Worm (Caenorhabditis elegans) whole organism, L2 larva: ENCODE results near the gene ZK896.4.

Experiments used
- C34F6.9 ChIP-seq: fragments of 150-350 bp; optimal IDR thresholded peaks from 2 replicates; lab custom pipeline; 2014; ENCODE audit warnings: missing biosample characterization, missing genetic modification characterization
- F13H6.1 ChIP-seq: sonication (generic microtip); optimal IDR thresholded peaks from 2 replicates; lab custom pipeline; 2016; ENCODE audit warnings: missing genetic modification characterization, missing compliant biosample characterization
- R02D3.7 ChIP-seq: fragments of 150-350 bp; optimal IDR thresholded peaks from 2 replicates; lab custom pipeline; 2014; ENCODE audit warnings: missing biosample characterization, missing genetic modification characterization
- Y55F3AM.14 ChIP-seq: fragments of 200-800 bp; sonication (Bioruptor generic); optimal IDR thresholded peaks from 2 replicates; lab custom pipeline; 2018; ENCODE audit warnings: mild to moderate bottlenecking, missing genetic modification characterization, missing compliant biosample characterization
- ZK546.5 ChIP-seq: sonication (generic microtip); optimal IDR thresholded peaks from 2 replicates; lab custom pipeline; 2017; ENCODE audit warnings: missing biosample characterization, missing genetic modification characterization
- alr-1 ChIP-seq: fragments of 150-350 bp; optimal IDR thresholded peaks from 2 replicates; lab custom pipeline; 2014; ENCODE audit warnings: missing biosample characterization, missing genetic modification characterization
- aly-2 ChIP-seq: fragments of 150-350 bp; optimal IDR thresholded peaks from 2 replicates; lab custom pipeline; 2014; ENCODE audit warnings: missing biosample characterization, missing genetic modification characterization
- ama-1 ChIP-seq: fragments of 150-350 bp; optimal IDR thresholded peaks from 2 replicates; lab custom pipeline; 2018; ENCODE audit warnings: inconsistent platforms
- blmp-1 ChIP-seq: sonication (generic microtip); optimal IDR thresholded peaks from 2 replicates; lab custom pipeline; 2017; ENCODE audit warnings: missing genetic modification characterization, mild to moderate bottlenecking, missing compliant biosample characterization, antibody characterized with exemption, moderate library complexity; ENCODE audit not compliant: insufficient read depth
- ceh-16 ChIP-seq: fragments of 150-350 bp; optimal IDR thresholded peaks from 2 replicates; lab custom pipeline; 2014; ENCODE audit warnings: missing biosample characterization, missing genetic modification characterization
- ceh-82 ChIP-seq: fragments of 150-350 bp; optimal IDR thresholded peaks from 2 replicates; lab custom pipeline; 2014; ENCODE audit warnings: missing biosample characterization, missing genetic modification characterization
- crh-2 ChIP-seq: sonication (generic microtip); optimal IDR thresholded peaks from 2 replicates; lab custom pipeline; 2017; ENCODE audit warnings: missing biosample characterization, missing genetic modification characterization
- dmd-4 ChIP-seq: sonication (generic microtip); optimal IDR thresholded peaks from 2 replicates; lab custom pipeline; 2017; ENCODE audit warnings: missing biosample characterization, missing genetic modification characterization
- egl-27 ChIP-seq: sonication (generic microtip); optimal IDR thresholded peaks from 3 replicates; lab custom pipeline; 2017; ENCODE audit warnings: missing biosample characterization, missing genetic modification reagents, missing genetic modification characterization
- elt-1 ChIP-seq: fragments of 150-350 bp; optimal IDR thresholded peaks from 2 replicates; lab custom pipeline; 2014; ENCODE audit warnings: missing biosample characterization, missing genetic modification characterization
- fos-1 ChIP-seq: fragments of 150-350 bp; optimal IDR thresholded peaks from 2 replicates; lab custom pipeline; 2014; ENCODE audit warnings: missing biosample characterization, missing genetic modification characterization
- gmeb-1 ChIP-seq: fragments of 150-350 bp; optimal IDR thresholded peaks from 2 replicates; lab custom pipeline; 2014; ENCODE audit warnings: missing biosample characterization, missing genetic modification characterization
- lin-11 ChIP-seq: fragments of 150-350 bp; sonication (generic microtip); optimal IDR thresholded peaks from 2 replicates; lab custom pipeline; 2014; ENCODE audit warnings: missing biosample characterization, missing genetic modification characterization, inconsistent platforms, mixed read lengths
- lin-13 ChIP-seq: fragments of 150-350 bp; optimal IDR thresholded peaks from 2 replicates; lab custom pipeline; 2014; ENCODE audit warnings: missing biosample characterization, missing genetic modification reagents, missing genetic modification characterization
- lsy-2 ChIP-seq, 2 experiments: fragments of 150-350 bp in 1 of 2; sonication (generic microtip) in 1 of 2; optimal IDR thresholded peaks; 2 replicates each; lab custom pipeline; 2014 to 2017; ENCODE audit warnings: missing biosample characterization in 2 of 2, missing genetic modification characterization in 2 of 2
- mab-5 ChIP-seq: fragments of 150-350 bp; optimal IDR thresholded peaks from 2 replicates; lab custom pipeline; 2014; ENCODE audit warnings: missing biosample characterization, missing genetic modification characterization
- mbf-1 ChIP-seq: sonication (generic microtip); optimal IDR thresholded peaks from 2 replicates; lab custom pipeline; 2017; ENCODE audit warnings: missing biosample characterization, missing genetic modification characterization
- mdl-1 ChIP-seq, 2 experiments: fragments of 150-350 bp in 1 of 2; sonication (generic microtip) in 1 of 2; optimal IDR thresholded peaks; 2 replicates each; lab custom pipeline; 2017; ENCODE audit warnings: missing biosample characterization in 2 of 2, missing genetic modification characterization in 2 of 2
- nhr-10 ChIP-seq: sonication (generic microtip); optimal IDR thresholded peaks from 2 replicates; lab custom pipeline; 2017; ENCODE audit warnings: missing biosample characterization, missing genetic modification characterization
- nhr-11 ChIP-seq: fragments of 150-350 bp; optimal IDR thresholded peaks from 2 replicates; lab custom pipeline; 2014; ENCODE audit warnings: missing biosample characterization, missing genetic modification characterization
- nhr-12 ChIP-seq: fragments of 150-350 bp; optimal IDR thresholded peaks from 2 replicates; lab custom pipeline; 2014; ENCODE audit warnings: missing biosample characterization, missing genetic modification characterization
- nhr-129 ChIP-seq: fragments of 150-350 bp; optimal IDR thresholded peaks from 2 replicates; lab custom pipeline; 2014; ENCODE audit warnings: missing biosample characterization, missing genetic modification characterization
- nhr-21 ChIP-seq: fragments of 150-350 bp; optimal IDR thresholded peaks from 2 replicates; lab custom pipeline; 2014; ENCODE audit warnings: missing biosample characterization, missing genetic modification characterization
- nhr-23 ChIP-seq: fragments of 150-350 bp; optimal IDR thresholded peaks from 2 replicates; lab custom pipeline; 2014; ENCODE audit warnings: missing biosample characterization, missing genetic modification reagents, missing genetic modification characterization
- nhr-237 ChIP-seq: fragments of 150-350 bp; optimal IDR thresholded peaks from 2 replicates; lab custom pipeline; 2014; ENCODE audit warnings: missing biosample characterization, missing genetic modification characterization
- nhr-25 ChIP-seq: fragments of 150-350 bp; sonication (generic microtip); optimal IDR thresholded peaks from 3 replicates; lab custom pipeline; 2014; ENCODE audit warnings: missing biosample characterization, missing genetic modification characterization
- nhr-6 ChIP-seq: fragments of 150-350 bp; optimal IDR thresholded peaks from 2 replicates; lab custom pipeline; 2014; ENCODE audit warnings: missing biosample characterization, missing genetic modification characterization
- nhr-77 ChIP-seq: fragments of 150-350 bp; optimal IDR thresholded peaks from 2 replicates; lab custom pipeline; 2014; ENCODE audit warnings: missing biosample characterization, missing genetic modification characterization
- peb-1 ChIP-seq: fragments of 150-350 bp; optimal IDR thresholded peaks from 2 replicates; lab custom pipeline; 2014; ENCODE audit warnings: missing biosample characterization, missing genetic modification characterization
- sem-4 ChIP-seq: fragments of 150-350 bp; optimal IDR thresholded peaks from 2 replicates; lab custom pipeline; 2014; ENCODE audit warnings: missing biosample characterization, missing genetic modification reagents, missing genetic modification characterization
- skn-1 ChIP-seq: sonication (generic microtip); optimal IDR thresholded peaks from 2 replicates; lab custom pipeline; 2017; ENCODE audit warnings: missing biosample characterization, missing genetic modification characterization
- sma-3 ChIP-seq: sonication (generic microtip); optimal IDR thresholded peaks from 2 replicates; lab custom pipeline; 2016; ENCODE audit warnings: missing genetic modification reagents, missing genetic modification characterization, missing compliant biosample characterization
- sma-9 ChIP-seq, 2 experiments: fragments of 150-350 bp in 1 of 2; sonication (generic microtip) in 1 of 2; optimal IDR thresholded peaks; 2 replicates each; lab custom pipeline; 2014 to 2016; ENCODE audit warnings: missing genetic modification characterization in 2 of 2, mild to moderate bottlenecking in 1 of 2, missing biosample characterization in 1 of 2, missing compliant biosample characterization in 1 of 2, missing genetic modification reagents in 1 of 2, moderate library complexity in 1 of 2
- snpc-4 ChIP-seq: fragments of 150-350 bp; optimal IDR thresholded peaks from 2 replicates; lab custom pipeline; 2014; ENCODE audit warnings: missing biosample characterization, missing genetic modification characterization
- unc-39 ChIP-seq: fragments of 150-350 bp; optimal IDR thresholded peaks from 2 replicates; lab custom pipeline; 2014; ENCODE audit warnings: missing biosample characterization, missing genetic modification characterization
- unc-55 ChIP-seq: fragments of 150-350 bp; sonication (generic microtip); optimal IDR thresholded peaks from 3 replicates; lab custom pipeline; 2014; ENCODE audit warnings: missing biosample characterization, missing genetic modification reagents, missing genetic modification characterization
- unc-62 ChIP-seq: fragments of 150-350 bp; optimal IDR thresholded peaks from 2 replicates; lab custom pipeline; 2014; ENCODE audit warnings: missing biosample characterization, missing genetic modification reagents, missing genetic modification characterization
- zag-1 ChIP-seq: fragments of 150-350 bp; optimal IDR thresholded peaks from 2 replicates; lab custom pipeline; 2014; ENCODE audit warnings: missing biosample characterization, missing genetic modification characterization
- ztf-1 ChIP-seq: fragments of 200-800 bp; sonication (Bioruptor generic); conservative IDR thresholded peaks from 2 replicates; pipeline ENCODE4 v1.3.6; 2022; ENCODE audit warnings: missing genetic modification characterization, missing compliant biosample characterization
- ztf-11 ChIP-seq: sonication (generic microtip); optimal IDR thresholded peaks from 2 replicates; lab custom pipeline; 2017; ENCODE audit warnings: missing biosample characterization, missing genetic modification characterization
- ztf-4 ChIP-seq: fragments of 150-350 bp; optimal IDR thresholded peaks from 2 replicates; lab custom pipeline; 2014; ENCODE audit warnings: missing biosample characterization, missing genetic modification characterization

ZK896.4 gene

DNA sequence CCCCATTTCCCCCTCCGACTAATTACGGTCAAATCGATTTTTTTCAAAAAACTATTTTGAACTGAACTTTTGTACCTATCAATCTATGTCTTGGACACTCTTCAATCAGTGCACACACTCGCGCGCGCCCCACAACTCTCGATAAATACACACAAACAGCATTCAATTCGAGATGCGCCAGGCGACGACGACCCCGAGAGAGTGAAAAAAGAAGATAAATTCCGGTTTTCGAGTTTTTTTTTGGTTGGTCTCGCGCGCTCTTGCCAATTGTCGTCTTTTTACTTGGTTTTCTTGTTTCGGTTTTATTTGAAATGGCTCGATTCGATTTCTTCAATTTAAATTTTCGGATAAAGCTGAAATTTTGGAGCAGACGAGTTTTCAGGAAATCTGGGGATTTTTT lies 42.7 kb downstream of the ZK896.4 start:
- TF ChIP-seq nhr-23 (tag; lab: Kevin White, UChicago) (no peak), alr-1 (tag; lab: Kevin White, UChicago) (no peak), nhr-21 (tag; lab: Kevin White, UChicago) (no peak), sem-4 (peak; percentile 39), nhr-10 (tag; lab: Kevin White, UChicago) (no peak), ama-1 (lab: Kevin White, UChicago) (no peak), mbf-1 (no peak), unc-55 (GFP tag; lab: Kevin White, UChicago) (no peak), crh-2 (tag; lab: Kevin White, UChicago) (no peak), unc-39 (tag; lab: Kevin White, UChicago) (no peak), lsy-2 (tag; optimal IDR thresholded peaks at IDR 0.05; lab: Kevin White, UChicago) (no peak), nhr-6 (no peak), mdl-1 (tag; optimal IDR thresholded peaks at IDR 0.05; lab: Kevin White, UChicago) (no peak), ztf-4 (tag; lab: Kevin White, UChicago) (no peak), nhr-77 (tag; lab: Kevin White, UChicago) (no peak), mab-5 (tag; lab: Kevin White, UChicago) (no peak), nhr-25 (tag; lab: Kevin White, UChicago) (peak; percentile 17), aly-2 (tag; lab: Kevin White, UChicago) (no peak), nhr-129 (tag; lab: Kevin White, UChicago) (peak; percentile 41), fos-1 (tag; lab: Kevin White, UChicago) (peak; percentile 38), lin-11 (no peak), gmeb-1 (tag; lab: Kevin White, UChicago) (no peak), ceh-16 (no peak), snpc-4 (tag; lab: Kevin White, UChicago) (no peak), R02D3.7 (no peak), Y55F3AM.14 (GFP tag; lab: Kevin White, UChicago) (no peak), C34F6.9 (tag; lab: Kevin White, UChicago) (no peak), skn-1 (tag; lab: Kevin White, UChicago) (no peak), zag-1 (tag; lab: Kevin White, UChicago) (no peak), elt-1 (tag; lab: Kevin White, UChicago) (no peak), peb-1 (tag; lab: Kevin White, UChicago) (no peak), egl-27 (tag; lab: Kevin White, UChicago) (no peak), ZK546.5 (tag; lab: Kevin White, UChicago) (no peak), ztf-1 (GFP tag; lab: Robert Waterston, UW) (no peak), unc-62 (GFP tag; lab: Kevin White, UChicago) (no peak), ceh-82 (tag; lab: Kevin White, UChicago) (no peak), nhr-12 (tag; lab: Kevin White, UChicago) (no peak), F13H6.1 (tag; lab: Kevin White, UChicago) (peak; percentile 49), nhr-237 (tag; lab: Kevin White, UChicago) (no peak), sma-9 (GFP tag; optimal IDR thresholded peaks at IDR 0.05; lab: Kevin White, UChicago) (peak; percentile 32), sma-9 (tag; optimal IDR thresholded peaks at IDR 0.05; lab: Kevin White, UChicago) (no peak), blmp-1 (tag; lab: Kevin White, UChicago) (peak; percentile 11), lin-13 (GFP tag; lab: Kevin White, UChicago) (no peak), dmd-4 (tag; lab: Kevin White, UChicago) (no peak), ztf-11 (tag; lab: Kevin White, UChicago) (no peak)

ce11 chrIV:12836208-12836607 lies 46.9 kb downstream of the ZK896.4 start, which contains the start of gene M02B1.3:
TSS of gene M02B1.3 (plus strand) at chrIV:12836508.
- TF ChIP-seq sma-3 (GFP tag; lab: Kevin White, UChicago) (no peak), nhr-6 (no peak), nhr-237 (tag; lab: Kevin White, UChicago) (no peak), lsy-2 (tag; optimal IDR thresholded peaks at IDR 0.05; lab: Kevin White, UChicago) (no peak), zag-1 (tag; lab: Kevin White, UChicago) (no peak), ztf-1 (GFP tag; lab: Robert Waterston, UW) (no peak), lin-13 (GFP tag; lab: Kevin White, UChicago) (no peak), elt-1 (tag; lab: Kevin White, UChicago) (no peak), nhr-11 (tag; lab: Kevin White, UChicago) (no peak), nhr-129 (tag; lab: Kevin White, UChicago) (no peak), aly-2 (tag; lab: Kevin White, UChicago) (no peak), dmd-4 (tag; lab: Kevin White, UChicago) (no peak), mdl-1 (tag; optimal IDR thresholded peaks at IDR 0.05; lab: Kevin White, UChicago) (no peak), R02D3.7 (no peak)
